4 fruit fly cellular contexts compared by ENCODE assay signal in the genomic region with DNA sequence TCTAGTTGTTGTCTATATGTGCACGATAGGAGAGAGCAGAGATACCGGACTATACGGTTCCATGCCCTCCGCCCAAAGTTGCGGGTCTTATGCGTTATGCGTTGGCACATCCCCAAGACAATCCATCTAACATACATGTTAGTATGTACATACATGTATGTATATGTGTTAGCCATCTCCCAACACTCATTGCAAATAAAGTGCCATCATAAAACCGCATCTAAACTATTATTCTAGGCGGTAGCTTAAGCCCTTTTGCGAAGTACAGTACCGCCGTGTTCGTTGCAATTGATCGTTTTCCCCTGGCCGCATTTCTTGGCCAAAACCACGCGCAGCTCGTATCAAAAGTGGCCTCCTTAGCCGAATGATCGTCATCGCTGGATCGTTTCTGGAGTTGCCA.
TF ChIP-seq lines count a peak whose summit lies in the region.

No protein-coding gene starts in this region.

- no peak for TF ChIP-seq CTCF in whole organism, embryonic (GFP tag; optimal IDR thresholded peaks at IDR 0.05; lab: Kevin White, UChicago)

TF ChIP-seq in whole organism, adult, 20 proteins besides CTCF, POLR2A, EP300 and RAD21:
- TF ChIP-seq Mnt (GFP tag; optimal IDR thresholded peaks at IDR 0.05; lab: Kevin White, UChicago) (peak; percentile 3), CG14711 (tag; optimal IDR thresholded peaks at IDR 0.05; lab: Kevin White, UChicago) (peak; percentile 30), CG5204 (GFP tag; optimal IDR thresholded peaks at IDR 0.05; lab: Kevin White, UChicago) (no peak), CG7101 (tag; optimal IDR thresholded peaks at IDR 0.05; lab: Kevin White, UChicago) (peak; percentile 42), CG11617 (GFP tag; optimal IDR thresholded peaks at IDR 0.05; lab: Kevin White, UChicago) (peak; percentile 43), pad (GFP tag; optimal IDR thresholded peaks at IDR 0.05; lab: Kevin White, UChicago) (peak; percentile 21), toe (GFP tag; optimal IDR thresholded peaks at IDR 0.05; lab: Kevin White, UChicago) (no peak), Hr96 (GFP tag; optimal IDR thresholded peaks at IDR 0.05; lab: Kevin White, UChicago) (peak; percentile 68)

TF ChIP-seq in whole organism, embryonic, 481 proteins besides CTCF, POLR2A, EP300 and RAD21:
- peak; percentile 12 for TF ChIP-seq CG7786 (GFP tag; optimal IDR thresholded peaks at IDR 0.05; lab: Kevin White, UChicago)
- no peak for TF ChIP-seq PHDP (tag; optimal IDR thresholded peaks at IDR 0.05; lab: Kevin White, UChicago)
- TF ChIP-seq CG10274 (GFP tag; optimal IDR thresholded peaks at IDR 0.05; lab: Kevin White, UChicago), result peak; percentile 94
- peak; percentile 44 for TF ChIP-seq row (GFP tag; IDR thresholded peaks at IDR 0.05; lab: Robert Waterston, UW)
- no peak for TF ChIP-seq CG8290 (GFP tag; optimal IDR thresholded peaks at IDR 0.05; lab: Kevin White, UChicago)
- peak in 1 of 2 experiments; percentile 11 for TF ChIP-seq CG8290 (tag; optimal IDR thresholded peaks at IDR 0.05; lab: Kevin White, UChicago)
- no peak for TF ChIP-seq CG13287 (GFP tag; IDR thresholded peaks at IDR 0.05; lab: Robert Waterston, UW; ENCODE audit: partially characterized antibody)
- peak; percentile 37 for TF ChIP-seq sens (GFP tag; lab: Kevin White, UChicago)
- TF ChIP-seq nerfin-1 (tag; optimal IDR thresholded peaks at IDR 0.05; lab: Kevin White, UChicago), result no peak

TF ChIP-seq in whole organism, prepupa, 60 proteins besides CTCF, POLR2A, EP300 and RAD21:
- TF ChIP-seq Ets96B (tag; optimal IDR thresholded peaks at IDR 0.05; lab: Kevin White, UChicago), result no peak
- TF ChIP-seq CG32006 (GFP tag; optimal IDR thresholded peaks at IDR 0.05; lab: Kevin White, UChicago), result peak; percentile 17
- peak; percentile 72 for TF ChIP-seq svp (GFP tag; lab: Kevin White, UChicago)
- TF ChIP-seq CG6163 (GFP tag; IDR thresholded peaks at IDR 0.05; lab: Robert Waterston, UW), result 0 out of 3 replicates have a peak, but pooled peaks have one; percentile 11
- peak; percentile 49 for TF ChIP-seq Eip78C (GFP tag; lab: Kevin White, UChicago)

TF ChIP-seq in whole organism, wandering third instar larva, 38 proteins besides CTCF, POLR2A, EP300 and RAD21:
- TF ChIP-seq Sp1 (GFP tag; optimal IDR thresholded peaks at IDR 0.05; lab: Kevin White, UChicago) (no peak), br (GFP tag; optimal IDR thresholded peaks at IDR 0.05; lab: Kevin White, UChicago) (peak; percentile 21), Dfd (GFP tag; optimal IDR thresholded peaks at IDR 0.05; lab: Kevin White, UChicago) (no peak), h (GFP tag; optimal IDR thresholded peaks at IDR 0.05; lab: Kevin White, UChicago) (peak; percentile 37), tai (GFP tag; optimal IDR thresholded peaks at IDR 0.05; lab: Kevin White, UChicago) (no peak), ey (GFP tag; optimal IDR thresholded peaks at IDR 0.05; lab: Kevin White, UChicago) (peak; percentile 18), rgr (GFP tag; optimal IDR thresholded peaks at IDR 0.05; lab: Kevin White, UChicago) (peak; percentile 16), Hnf4 (GFP tag; optimal IDR thresholded peaks at IDR 0.05; lab: Kevin White, UChicago) (no peak), Myc (optimal IDR thresholded peaks at IDR 0.05; lab: Kevin White, UChicago) (no peak), fru (GFP tag; optimal IDR thresholded peaks at IDR 0.05; lab: Kevin White, UChicago) (peak; percentile 30), foxo (GFP tag; optimal IDR thresholded peaks at IDR 0.05; lab: Kevin White, UChicago) (peak in 1 of 2 experiments; percentile 46), Dif (GFP tag; optimal IDR thresholded peaks at IDR 0.05; lab: Kevin White, UChicago; ENCODE audit: partially characterized antibody) (no peak), CG9705 (GFP tag; optimal IDR thresholded peaks at IDR 0.05; lab: Kevin White, UChicago) (no peak)
